Worm (Caenorhabditis elegans): ENCODE results near the gene pcf-11.

ce11 chrIII:5020924-5021323 is 3.8 kb upstream of the pcf-11 start, which contains the start of gene mdt-11:
- no peak for TF ChIP-seq nhr-76 (tag; optimal IDR thresholded peaks at IDR 0.05)
- TF ChIP-seq unc-30 (tag; optimal IDR thresholded peaks at IDR 0.05), result no peak
- no peak for TF ChIP-seq lsy-2 (tag; optimal IDR thresholded peaks at IDR 0.05)
- TF ChIP-seq ztf-11 (tag; optimal IDR thresholded peaks at IDR 0.05), result no peak
- TF ChIP-seq snpc-4 (tag; optimal IDR thresholded peaks at IDR 0.05), result no peak
- TF ChIP-seq pqm-1 (tag; optimal IDR thresholded peaks at IDR 0.05), result no peak
- no peak for TF ChIP-seq blmp-1 (tag; optimal IDR thresholded peaks at IDR 0.05)
- TF ChIP-seq ces-1 (GFP tag; optimal IDR thresholded peaks at IDR 0.05), result no peak
- TF ChIP-seq unc-62 (GFP tag; optimal IDR thresholded peaks at IDR 0.05), result no peak
- no peak for TF ChIP-seq tbx-2 (tag; optimal IDR thresholded peaks at IDR 0.05)

All from whole organism, L1 larva.